Worm (Caenorhabditis elegans) whole organism, L1 larva: ENCODE results near the gene T05A8.8.

ENCODE experiments used
- F16B12.6 ChIP-seq: fragments of 150-350 bp; optimal IDR thresholded peaks from 2 replicates; lab custom pipeline; 2014; ENCODE audit warnings: missing biosample characterization, missing genetic modification characterization
- aly-2 ChIP-seq: fragments of 150-350 bp; optimal IDR thresholded peaks from 2 replicates; lab custom pipeline; 2014; ENCODE audit warnings: missing biosample characterization, missing genetic modification characterization
- ama-1 ChIP-seq: fragments of 150-350 bp; optimal IDR thresholded peaks from 2 replicates; lab custom pipeline; 2014
- ceh-63 ChIP-seq: fragments of 200-800 bp; sonication (Bioruptor generic); optimal IDR thresholded peaks from 2 replicates; lab custom pipeline; 2018; ENCODE audit warnings: mild to moderate bottlenecking, missing genetic modification characterization, missing compliant biosample characterization
- ceh-8 ChIP-seq: fragments of 200-800 bp; sonication (Bioruptor generic); optimal IDR thresholded peaks from 2 replicates; lab custom pipeline; 2018; ENCODE audit warnings: mild to moderate bottlenecking, missing genetic modification characterization, moderate library complexity, missing compliant biosample characterization
- ces-1 ChIP-seq: fragments of 150-350 bp; optimal IDR thresholded peaks from 2 replicates; lab custom pipeline; 2014; ENCODE audit warnings: missing biosample characterization, missing genetic modification reagents, missing genetic modification characterization
- efl-1 ChIP-seq, 4 experiments: fragments of 150-350 bp; optimal IDR thresholded peaks in 3 of 4; peaks in 1 of 4; 1 replicate in 1 of 4; 2 replicates in 3 of 4; lab custom pipeline; 2014; ENCODE audit warnings: missing biosample characterization in 2 of 4, missing genetic modification characterization in 2 of 4, missing genetic modification reagents in 2 of 4
- efl-3 ChIP-seq: fragments of 200-800 bp; sonication (Bioruptor generic); optimal IDR thresholded peaks from 2 replicates; lab custom pipeline; 2018; ENCODE audit warnings: mild to moderate bottlenecking, missing genetic modification characterization, missing compliant biosample characterization
- egl-27 ChIP-seq, 2 experiments: fragments of 150-350 bp in 1 of 2; sonication (generic microtip); optimal IDR thresholded peaks; 3 replicates each; lab custom pipeline; 2017 to 2018; ENCODE audit warnings: missing biosample characterization in 2 of 2, missing genetic modification characterization in 2 of 2, missing genetic modification reagents in 2 of 2
- elt-2 ChIP-seq: sonication (generic microtip); optimal IDR thresholded peaks from 2 replicates; lab custom pipeline; 2016; ENCODE audit warnings: missing genetic modification characterization, mild to moderate bottlenecking, inconsistent platforms, missing compliant biosample characterization, missing genetic modification reagents
- fkh-10 ChIP-seq: sonication (generic microtip); optimal IDR thresholded peaks from 2 replicates; lab custom pipeline; 2017; ENCODE audit warnings: missing biosample characterization, missing genetic modification reagents, missing genetic modification characterization
- fos-1 ChIP-seq: fragments of 150-350 bp; optimal IDR thresholded peaks from 2 replicates; lab custom pipeline; 2014; ENCODE audit warnings: missing biosample characterization, missing genetic modification characterization
- hlh-17 ChIP-seq: fragments of 200-800 bp; sonication (Bioruptor generic); optimal IDR thresholded peaks from 2 replicates; lab custom pipeline; 2018; ENCODE audit warnings: missing genetic modification characterization, mild to moderate bottlenecking, missing compliant biosample characterization, moderate library complexity, borderline replicate concordance
- hpl-2 ChIP-seq: fragments of 150-350 bp; optimal IDR thresholded peaks from 2 replicates; lab custom pipeline; 2014; ENCODE audit warnings: missing biosample characterization, missing genetic modification reagents, missing genetic modification characterization
- irx-1 ChIP-seq: sonication (generic microtip); optimal IDR thresholded peaks from 2 replicates; lab custom pipeline; 2016; ENCODE audit warnings: missing genetic modification characterization, missing compliant biosample characterization
- lin-13 ChIP-seq: fragments of 150-350 bp; optimal IDR thresholded peaks from 2 replicates; lab custom pipeline; 2014; ENCODE audit warnings: missing biosample characterization, missing genetic modification reagents, missing genetic modification characterization
- lin-39 ChIP-seq: fragments of 150-350 bp; optimal IDR thresholded peaks from 2 replicates; lab custom pipeline; 2014; ENCODE audit warnings: missing biosample characterization, missing genetic modification reagents, missing genetic modification characterization
- lir-3 ChIP-seq: sonication (generic microtip); optimal IDR thresholded peaks from 2 replicates; lab custom pipeline; 2016; ENCODE audit warnings: mild to moderate bottlenecking, missing genetic modification characterization, moderate library complexity, missing compliant biosample characterization; ENCODE audit not compliant: poor library complexity
- mab-9 ChIP-seq: fragments of 200-800 bp; sonication (Bioruptor generic); IDR thresholded peaks from 2 replicates; pipeline ENCODE4 v1.3.6; 2022; ENCODE audit warnings: missing genetic modification reagents, missing genetic modification characterization, missing compliant biosample characterization
- mep-1 ChIP-seq: fragments of 150-350 bp; optimal IDR thresholded peaks from 2 replicates; lab custom pipeline; 2014; ENCODE audit warnings: missing biosample characterization, missing genetic modification characterization
- nhr-11 ChIP-seq: fragments of 150-350 bp; optimal IDR thresholded peaks from 2 replicates; lab custom pipeline; 2014; ENCODE audit warnings: missing biosample characterization, missing genetic modification characterization
- nhr-19 ChIP-seq: fragments of 200-800 bp; sonication (Bioruptor generic); conservative IDR thresholded peaks from 2 replicates; pipeline ENCODE4 v1.3.6; 2022; ENCODE audit warnings: missing genetic modification characterization, missing compliant biosample characterization
- nhr-28 ChIP-seq: fragments of 150-350 bp; optimal IDR thresholded peaks from 2 replicates; lab custom pipeline; 2014; ENCODE audit warnings: missing biosample characterization, missing genetic modification characterization
- nhr-47 ChIP-seq: sonication (generic microtip); optimal IDR thresholded peaks from 2 replicates; lab custom pipeline; 2016; ENCODE audit warnings: mild to moderate bottlenecking, missing genetic modification characterization, moderate library complexity, missing compliant biosample characterization
- nhr-71 ChIP-seq: sonication (generic microtip); optimal IDR thresholded peaks from 2 replicates; lab custom pipeline; 2016; ENCODE audit warnings: mild to moderate bottlenecking, missing genetic modification characterization, moderate library complexity, missing compliant biosample characterization
- nhr-84 ChIP-seq: sonication (generic microtip); optimal IDR thresholded peaks from 2 replicates; lab custom pipeline; 2017; ENCODE audit warnings: missing biosample characterization, missing genetic modification characterization
- rnt-1 ChIP-seq: sonication (generic microtip); optimal IDR thresholded peaks from 2 replicates; lab custom pipeline; 2016; ENCODE audit warnings: mild to moderate bottlenecking, missing genetic modification characterization, moderate library complexity, missing compliant biosample characterization
- snu-23 ChIP-seq: sonication (generic microtip); optimal IDR thresholded peaks from 2 replicates; lab custom pipeline; 2016; ENCODE audit warnings: missing genetic modification characterization, missing compliant biosample characterization
- sup-37 ChIP-seq: fragments of 200-800 bp; sonication (Bioruptor generic); optimal IDR thresholded peaks from 2 replicates; lab custom pipeline; 2018; ENCODE audit warnings: mild to moderate bottlenecking, missing genetic modification characterization, missing compliant biosample characterization
- swsn-7 ChIP-seq: sonication (generic microtip); optimal IDR thresholded peaks from 2 replicates; lab custom pipeline; 2016; ENCODE audit warnings: missing genetic modification characterization, missing compliant biosample characterization
- tlp-1 ChIP-seq: fragments of 150-350 bp; optimal IDR thresholded peaks from 2 replicates; lab custom pipeline; 2014; ENCODE audit warnings: missing biosample characterization, missing genetic modification characterization
- unc-130 ChIP-seq: fragments of 150-350 bp; optimal IDR thresholded peaks from 2 replicates; lab custom pipeline; 2017; ENCODE audit warnings: missing biosample characterization, missing genetic modification characterization, inconsistent platforms
- unc-62 ChIP-seq: fragments of 150-350 bp; optimal IDR thresholded peaks from 2 replicates; lab custom pipeline; 2014; ENCODE audit warnings: missing biosample characterization, missing genetic modification reagents, missing genetic modification characterization
- vab-15 ChIP-seq: sonication (generic microtip); optimal IDR thresholded peaks from 2 replicates; lab custom pipeline; 2017; ENCODE audit warnings: missing genotype, mild to moderate bottlenecking, missing genetic modification characterization, missing compliant biosample characterization
- xbp-1 ChIP-seq: sonication (generic microtip); optimal IDR thresholded peaks from 2 replicates; lab custom pipeline; 2016; ENCODE audit warnings: missing genetic modification characterization, missing compliant biosample characterization
- zag-1 ChIP-seq: fragments of 150-350 bp; optimal IDR thresholded peaks from 2 replicates; lab custom pipeline; 2014; ENCODE audit warnings: missing biosample characterization, missing genetic modification characterization
- zip-4 ChIP-seq: fragments of 200-800 bp; sonication (Bioruptor generic); optimal IDR thresholded peaks from 2 replicates; lab custom pipeline; 2018; ENCODE audit warnings: mild to moderate bottlenecking, missing genetic modification characterization, moderate library complexity, missing compliant biosample characterization

T05A8.8 gene

ce11 chrII:2756351-2756750 lies 19.9 kb downstream of the T05A8.8 start:
- no peak for TF ChIP-seq aly-2 (tag; lab: Kevin White, UChicago)
- TF ChIP-seq hpl-2, result no peak
- TF ChIP-seq nhr-47 (tag; lab: Kevin White, UChicago), result no peak
- TF ChIP-seq ama-1 (lab: Kevin White, UChicago), result no peak
- TF ChIP-seq ces-1 (GFP tag; lab: Kevin White, UChicago), result no peak
- TF ChIP-seq snu-23 (GFP tag; lab: Kevin White, UChicago), result no peak
- no peak for TF ChIP-seq lin-39 (tag; lab: Kevin White, UChicago)
- TF ChIP-seq zip-4 (GFP tag; lab: Kevin White, UChicago), result no peak
- TF ChIP-seq nhr-71, result no peak
- no peak for TF ChIP-seq ceh-63
- no peak for TF ChIP-seq swsn-7 (tag; lab: Kevin White, UChicago)
- no peak for TF ChIP-seq fkh-10 (GFP tag; lab: Kevin White, UChicago)
- no peak for TF ChIP-seq elt-2 (tag; lab: Kevin White, UChicago)
- TF ChIP-seq nhr-28 (tag; lab: Kevin White, UChicago), result no peak
- TF ChIP-seq irx-1 (tag; lab: Kevin White, UChicago), result no peak
- TF ChIP-seq F16B12.6 (tag; lab: Kevin White, UChicago), result no peak

DNA sequence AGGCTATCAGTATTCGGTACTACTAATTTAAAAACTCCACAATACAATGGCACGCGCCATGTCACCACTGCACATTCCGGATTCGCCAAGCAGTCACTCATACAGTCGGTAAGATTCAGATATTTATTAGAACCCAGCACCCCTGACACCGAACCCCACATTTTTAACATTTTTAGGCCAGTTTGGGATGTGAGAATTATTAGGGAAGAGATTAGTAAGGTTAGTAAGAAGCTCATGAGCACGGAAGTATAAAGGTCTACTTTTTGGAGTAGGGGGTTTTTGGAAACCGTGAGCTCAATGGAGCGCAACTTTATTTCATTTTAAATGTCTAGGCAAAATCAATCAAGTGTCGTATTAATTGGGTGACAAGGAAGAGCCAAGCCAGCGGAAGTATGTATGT lies 21.5 kb downstream of the T05A8.8 start, which contains the start of gene F29A7.8:
Gene F29A7.8, minus strand, starts transcription at position 101 of the 400 bp plus-strand sequence.
- TF ChIP-seq efl-1 (optimal IDR thresholded peaks at IDR 0.05; lab: Kevin White, UChicago), result no peak
- peak in 1 of 2 experiments; percentile 22 for TF ChIP-seq efl-1 (GFP tag; optimal IDR thresholded peaks at IDR 0.05 in 1 of 2; lab: Kevin White, UChicago)
- TF ChIP-seq unc-62 (GFP tag; lab: Kevin White, UChicago), result no peak
- TF ChIP-seq, all 84 proteins: peak for 1

- TF ChIP-seq mab-9 (GFP tag; lab: Robert Waterston, UW) (no peak), F16B12.6 (tag; lab: Kevin White, UChicago) (no peak), nhr-11 (tag; lab: Kevin White, UChicago) (no peak), nhr-19 (GFP tag; lab: Robert Waterston, UW) (no peak), nhr-71 (no peak), zag-1 (tag; lab: Kevin White, UChicago) (no peak), unc-62 (GFP tag; lab: Kevin White, UChicago) (no peak), egl-27 (tag; optimal IDR thresholded peaks at IDR 0.05; lab: Kevin White, UChicago) (no peak), ceh-8 (no peak)
These were observed 22.0 kb downstream of the T05A8.8 start, which contains the start of gene fbxb-107 for ce11 chrII:2758476-2758875. Gene fbxb-107, plus strand, starts transcription at chrII:2758772.

DNA sequence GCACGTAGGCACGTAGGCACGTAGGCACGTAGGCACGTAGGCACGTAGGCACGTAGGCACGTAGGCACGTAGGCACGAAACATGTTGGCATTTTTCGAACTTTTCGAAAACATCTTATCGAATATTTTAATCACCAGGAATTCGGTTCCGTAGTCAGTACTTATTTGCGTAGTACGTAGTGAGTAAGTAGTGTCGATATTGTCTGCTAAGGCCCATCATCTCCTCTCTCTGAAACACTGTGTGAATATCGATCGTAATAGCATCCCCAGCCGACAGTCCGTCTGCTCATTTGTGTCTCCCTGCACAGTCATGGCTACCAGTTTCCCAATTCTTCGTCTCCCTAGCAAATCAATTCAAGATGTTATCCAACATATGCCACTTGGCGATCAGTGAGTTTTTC lies 25.6 kb downstream of the T05A8.8 start, which contains the start of gene fbxb-106:
Gene fbxb-106, plus strand, starts transcription at position 301 of the 400 bp plus-strand sequence.
- TF ChIP-seq lin-13 (GFP tag; lab: Kevin White, UChicago) (no peak), efl-3 (GFP tag; lab: Kevin White, UChicago) (no peak), nhr-84 (tag; lab: Kevin White, UChicago) (no peak), zip-4 (GFP tag; lab: Kevin White, UChicago) (no peak), tlp-1 (tag; lab: Kevin White, UChicago) (no peak), nhr-47 (tag; lab: Kevin White, UChicago) (no peak), fos-1 (tag; lab: Kevin White, UChicago) (no peak), egl-27 (tag; optimal IDR thresholded peaks at IDR 0.05; lab: Kevin White, UChicago) (no peak), rnt-1 (tag; lab: Kevin White, UChicago) (no peak), elt-2 (tag; lab: Kevin White, UChicago) (no peak), mep-1 (tag; lab: Kevin White, UChicago) (no peak), xbp-1 (tag; lab: Kevin White, UChicago) (no peak), unc-62 (GFP tag; lab: Kevin White, UChicago) (no peak), sup-37 (GFP tag; lab: Kevin White, UChicago) (no peak), lir-3 (tag; lab: Kevin White, UChicago) (no peak), vab-15 (tag; lab: Kevin White, UChicago) (no peak), unc-130 (tag; lab: Kevin White, UChicago) (no peak), hlh-17 (GFP tag; lab: Kevin White, UChicago) (no peak)
- TF ChIP-seq, all 84 proteins: peak for 0
